Fruit fly (Drosophila melanogaster) S2 (cell line): ENCODE data around the gene atms.

ENCODE experiments used
- CG8478 ChIP-seq: fragments of >200 bp; optimal IDR thresholded peaks from 2 replicates; lab custom pipeline; 2018
- CTCF ChIP-seq, 2 experiments: fragments of >200 bp; optimal IDR thresholded peaks; 2 replicates each; lab custom pipeline; 2018

dm6 chr3R:4748888-4749717, 732 bp upstream of the atms start, which contains the start of gene tacc:
- TF ChIP-seq CG8478 (lab: Kevin White, UChicago) = no peak
- TF ChIP-seq CTCF (optimal IDR thresholded peaks at IDR 0.05; lab: Kevin White, UChicago) = no peak
